Fruit fly (Drosophila melanogaster): ENCODE measurements around the gene CG33642.

Gene CG33642

DNA sequence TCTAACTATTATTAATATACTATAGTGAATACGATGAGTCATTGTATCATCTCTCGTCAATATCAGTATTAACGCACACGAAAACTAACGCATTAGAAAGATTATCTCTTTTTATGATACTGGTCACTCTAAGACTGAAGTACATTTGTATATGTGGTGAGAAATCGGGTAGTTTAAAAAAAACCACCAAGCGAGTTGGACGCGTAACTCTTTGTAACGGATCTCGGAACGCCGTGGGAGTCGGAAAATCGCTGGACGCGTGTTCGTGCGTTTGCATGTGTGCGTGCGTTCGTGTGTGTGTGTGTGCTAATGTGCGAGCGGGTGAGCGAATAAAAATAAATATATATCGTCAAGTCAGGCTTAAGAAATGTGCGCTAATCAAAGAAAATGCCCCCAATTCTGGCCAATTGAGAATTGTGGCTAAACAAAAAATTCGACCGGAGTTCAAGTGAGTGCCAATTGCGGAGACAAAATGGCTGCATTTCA lies 20.2 kb downstream of the CG33642 start, which contains the start of gene kuz (continued):
- TF ChIP-seq pho (GFP tag; optimal IDR thresholded peaks at IDR 0.05) (no peak), CG4820 (GFP tag; optimal IDR thresholded peaks at IDR 0.05) (no peak), pnt (GFP tag; optimal IDR thresholded peaks at IDR 0.05) (no peak), CG34224 (GFP tag; IDR thresholded peaks at IDR 0.05; ENCODE audit: partially characterized antibody) (peak; percentile 51; the same call in 2 of the 3 replicates), Rx (GFP tag; IDR thresholded peaks at IDR 0.05) (no peak), h (optimal IDR thresholded peaks at IDR 0.05) (no peak), rib (GFP tag; IDR thresholded peaks at IDR 0.05) (peak; percentile 82; the same call in 1 of the 2 replicates), Fer2 (tag; optimal IDR thresholded peaks at IDR 0.05) (peak; percentile 19), gem (tag; optimal IDR thresholded peaks at IDR 0.05) (no peak), CG8359 (GFP tag; optimal IDR thresholded peaks at IDR 0.05; ENCODE audit: borderline replicate concordance) (no peak), CG30403 (GFP tag; optimal IDR thresholded peaks at IDR 0.05) (peak; percentile 2), CG7786 (GFP tag; optimal IDR thresholded peaks at IDR 0.05) (peak; percentile 19), Jarid2 (GFP tag; optimal IDR thresholded peaks at IDR 0.05) (peak; percentile 100), nmo (GFP tag; optimal IDR thresholded peaks at IDR 0.05) (peak; percentile 17), sr (GFP tag; IDR thresholded peaks at IDR 0.05) (no peak; the same call in 2 of the 3 replicates), CG18011 (GFP tag; optimal IDR thresholded peaks at IDR 0.05) (no peak), ssp (GFP tag; IDR thresholded peaks at IDR 0.05) (no peak), CG5180 (GFP tag; optimal IDR thresholded peaks at IDR 0.05) (no peak), CG7271 (tag; optimal IDR thresholded peaks at IDR 0.05) (no peak), vnd (GFP tag; IDR thresholded peaks at IDR 0.05; ENCODE audit: partially characterized antibody) (peak; percentile 17; the same call in 1 of the 3 replicates), CG7987 (GFP tag; optimal IDR thresholded peaks at IDR 0.05) (peak; percentile 75), mirr (GFP tag; optimal IDR thresholded peaks at IDR 0.05) (peak; percentile 54), gce (GFP tag; IDR thresholded peaks at IDR 0.05) (no peak; the same call in 2 of the 3 replicates), CG15601 (tag; optimal IDR thresholded peaks at IDR 0.05) (peak; percentile 34), CG1792 (GFP tag; optimal IDR thresholded peaks at IDR 0.05) (no peak), az2 (GFP tag; optimal IDR thresholded peaks at IDR 0.05) (no peak), Sox102F (GFP tag; optimal IDR thresholded peaks at IDR 0.05) (peak; percentile 14), unc-4 (GFP tag; IDR thresholded peaks at IDR 0.05; ENCODE audit: partially characterized antibody) (peak; percentile 62), lbe (GFP tag; optimal IDR thresholded peaks at IDR 0.05) (no peak), Myb (GFP tag; optimal IDR thresholded peaks at IDR 0.05) (no peak), Dref (GFP tag; IDR thresholded peaks at IDR 0.05) (no peak), gro (GFP tag; optimal IDR thresholded peaks at IDR 0.05) (peak; percentile 13), CG17385 (GFP tag; optimal IDR thresholded peaks at IDR 0.05) (peak; percentile 56), BtbVII (GFP tag; optimal IDR thresholded peaks at IDR 0.05) (peak; percentile 28), H2.0 (GFP tag; IDR thresholded peaks at IDR 0.05) (no peak), ewg (GFP tag; optimal IDR thresholded peaks at IDR 0.05) (peak; percentile 12), Oaz (GFP tag; IDR thresholded peaks at IDR 0.05) (no peak), CG11695 (GFP tag; IDR thresholded peaks at IDR 0.05) (no peak), CG16813 (GFP tag; IDR thresholded peaks at IDR 0.05; ENCODE audit: partially characterized antibody) (0 out of 3 replicates have a peak, but pooled peaks have one; percentile 21), Spps (tag; optimal IDR thresholded peaks at IDR 0.05) (no peak), CG5953 (GFP tag; IDR thresholded peaks at IDR 0.05) (no peak), CG9817 (tag; optimal IDR thresholded peaks at IDR 0.05) (peak; percentile 18), sna (GFP tag; IDR thresholded peaks at IDR 0.05; ENCODE audit: partially characterized antibody) (peak; percentile 61), CG30431 (GFP tag; optimal IDR thresholded peaks at IDR 0.05) (no peak), aop (GFP tag; IDR thresholded peaks at IDR 0.05) (no peak; the same call in 1 of the 2 replicates), Lpt (GFP tag; optimal IDR thresholded peaks at IDR 0.05) (no peak), CG12942 (GFP tag; optimal IDR thresholded peaks at IDR 0.05) (no peak), ac (GFP tag; optimal IDR thresholded peaks at IDR 0.05) (no peak), CG4282 (GFP tag; optimal IDR thresholded peaks at IDR 0.05) (no peak), sug (tag; optimal IDR thresholded peaks at IDR 0.05) (peak; percentile 95)

Measured in whole organism, embryonic.